Worm (Caenorhabditis elegans) whole organism, L1 larva: ENCODE data around the gene col-74.

Experiments
- C16A3.4 ChIP-seq: fragments of 150-350 bp; optimal IDR thresholded peaks from 2 replicates; lab custom pipeline; 2014; ENCODE audit warnings: missing biosample characterization, missing genetic modification characterization
- C34B4.2 ChIP-seq: sonication (generic microtip); optimal IDR thresholded peaks from 2 replicates; lab custom pipeline; 2017; ENCODE audit warnings: mild to moderate bottlenecking, missing genetic modification characterization, missing compliant biosample characterization
- aha-1 ChIP-seq: fragments of 150-350 bp; optimal IDR thresholded peaks from 2 replicates; lab custom pipeline; 2014; ENCODE audit warnings: missing biosample characterization, missing genetic modification characterization
- alr-1 ChIP-seq: fragments of 200-800 bp; sonication (Bioruptor generic); optimal IDR thresholded peaks from 2 replicates; lab custom pipeline; 2018; ENCODE audit warnings: borderline replicate concordance, mild to moderate bottlenecking, missing genetic modification characterization, missing compliant biosample characterization
- ama-1 ChIP-seq: fragments of 150-350 bp; optimal IDR thresholded peaks from 2 replicates; lab custom pipeline; 2014
- blmp-1 ChIP-seq: fragments of 150-350 bp; optimal IDR thresholded peaks from 2 replicates; lab custom pipeline; 2014; ENCODE audit warnings: missing biosample characterization, missing genetic modification characterization
- ceh-63 ChIP-seq: fragments of 200-800 bp; sonication (Bioruptor generic); optimal IDR thresholded peaks from 2 replicates; lab custom pipeline; 2018; ENCODE audit warnings: mild to moderate bottlenecking, missing genetic modification characterization, missing compliant biosample characterization
- ceh-8 ChIP-seq: fragments of 200-800 bp; sonication (Bioruptor generic); optimal IDR thresholded peaks from 2 replicates; lab custom pipeline; 2018; ENCODE audit warnings: mild to moderate bottlenecking, missing genetic modification characterization, moderate library complexity, missing compliant biosample characterization
- ceh-82 ChIP-seq, 3 experiments: fragments of 150-350 bp in 1 of 3; sonication (generic microtip) in 2 of 3; optimal IDR thresholded peaks; 2 replicates each; lab custom pipeline; 2014 to 2017; ENCODE audit warnings: missing biosample characterization in 3 of 3, missing genetic modification characterization in 3 of 3
- dpl-1 ChIP-seq, 3 experiments: fragments of 150-350 bp in 2 of 3; sonication (generic microtip) in 1 of 3; optimal IDR thresholded peaks; 2 replicates each; lab custom pipeline; 2014 to 2017; ENCODE audit warnings: missing biosample characterization in 3 of 3, missing genetic modification characterization in 3 of 3, missing genetic modification reagents in 3 of 3
- dsc-1 ChIP-seq: sonication (generic microtip); optimal IDR thresholded peaks from 2 replicates; lab custom pipeline; 2016; ENCODE audit warnings: mild to moderate bottlenecking, missing genetic modification characterization, missing compliant biosample characterization
- efl-3 ChIP-seq: fragments of 200-800 bp; sonication (Bioruptor generic); optimal IDR thresholded peaks from 2 replicates; lab custom pipeline; 2018; ENCODE audit warnings: mild to moderate bottlenecking, missing genetic modification characterization, missing compliant biosample characterization
- egl-13 ChIP-seq: sonication (generic microtip); optimal IDR thresholded peaks from 2 replicates; lab custom pipeline; 2016; ENCODE audit warnings: missing genotype, missing genetic modification reagents, missing genetic modification characterization, missing compliant biosample characterization
- egl-27 ChIP-seq, 2 experiments: fragments of 150-350 bp in 1 of 2; sonication (generic microtip); optimal IDR thresholded peaks; 3 replicates each; lab custom pipeline; 2017 to 2018; ENCODE audit warnings: missing biosample characterization in 2 of 2, missing genetic modification characterization in 2 of 2, missing genetic modification reagents in 2 of 2
- elt-2 ChIP-seq: sonication (generic microtip); optimal IDR thresholded peaks from 2 replicates; lab custom pipeline; 2016; ENCODE audit warnings: missing genetic modification characterization, mild to moderate bottlenecking, inconsistent platforms, missing compliant biosample characterization, missing genetic modification reagents
- elt-3 ChIP-seq, 6 experiments: fragments of 150-350 bp in 1 of 6; sonication (generic microtip); optimal IDR thresholded peaks; 2 replicates each; lab custom pipeline; 2017 to 2018; ENCODE audit warnings: missing biosample characterization in 6 of 6, missing genetic modification characterization in 6 of 6, inconsistent platforms in 1 of 6
- fkh-4 ChIP-seq: sonication (generic microtip); optimal IDR thresholded peaks from 2 replicates; lab custom pipeline; 2016; ENCODE audit warnings: missing compliant biosample characterization, missing genetic modification characterization, borderline replicate concordance
- fkh-8 ChIP-seq: sonication (generic microtip); optimal IDR thresholded peaks from 2 replicates; lab custom pipeline; 2016; ENCODE audit warnings: mild to moderate bottlenecking, missing genetic modification characterization, missing compliant biosample characterization
- fos-1 ChIP-seq: fragments of 150-350 bp; optimal IDR thresholded peaks from 2 replicates; lab custom pipeline; 2014; ENCODE audit warnings: missing biosample characterization, missing genetic modification characterization
- grh-1 ChIP-seq: fragments of 200-800 bp; sonication (Bioruptor generic); IDR thresholded peaks from 2 replicates; pipeline ENCODE4 v1.3.6; 2022; ENCODE audit warnings: missing genetic modification reagents, missing genetic modification characterization, missing compliant biosample characterization
- hlh-17 ChIP-seq: fragments of 200-800 bp; sonication (Bioruptor generic); optimal IDR thresholded peaks from 2 replicates; lab custom pipeline; 2018; ENCODE audit warnings: missing genetic modification characterization, mild to moderate bottlenecking, missing compliant biosample characterization, moderate library complexity, borderline replicate concordance
- hpl-2 ChIP-seq: fragments of 150-350 bp; optimal IDR thresholded peaks from 2 replicates; lab custom pipeline; 2014; ENCODE audit warnings: missing biosample characterization, missing genetic modification reagents, missing genetic modification characterization
- isw-1 ChIP-seq: fragments of 200-800 bp; sonication (Bioruptor generic); IDR thresholded peaks from 2 replicates; pipeline ENCODE4 v1.3.6; 2022; ENCODE audit warnings: missing genetic modification characterization, missing compliant biosample characterization
- jun-1 ChIP-seq: fragments of 150-350 bp; optimal IDR thresholded peaks from 2 replicates; lab custom pipeline; 2014; ENCODE audit warnings: missing biosample characterization, missing genetic modification reagents, missing genetic modification characterization
- lin-13 ChIP-seq: fragments of 150-350 bp; optimal IDR thresholded peaks from 2 replicates; lab custom pipeline; 2014; ENCODE audit warnings: missing biosample characterization, missing genetic modification reagents, missing genetic modification characterization
- lin-35 ChIP-seq, 2 experiments: fragments of 150-350 bp; optimal IDR thresholded peaks; 2 replicates each; lab custom pipeline; 2014; ENCODE audit warnings: missing biosample characterization in 2 of 2, missing genetic modification characterization in 2 of 2, missing genetic modification reagents in 2 of 2
- lir-3 ChIP-seq: sonication (generic microtip); optimal IDR thresholded peaks from 2 replicates; lab custom pipeline; 2016; ENCODE audit warnings: mild to moderate bottlenecking, missing genetic modification characterization, moderate library complexity, missing compliant biosample characterization; ENCODE audit not compliant: poor library complexity
- mdl-1 ChIP-seq, 2 experiments: fragments of 150-350 bp; optimal IDR thresholded peaks; 2 replicates each; lab custom pipeline; 2014 to 2017; ENCODE audit warnings: missing biosample characterization in 2 of 2, missing genetic modification characterization in 2 of 2, inconsistent platforms in 1 of 2
- mep-1 ChIP-seq: fragments of 150-350 bp; optimal IDR thresholded peaks from 2 replicates; lab custom pipeline; 2014; ENCODE audit warnings: missing biosample characterization, missing genetic modification characterization
- nhr-11 ChIP-seq: fragments of 150-350 bp; optimal IDR thresholded peaks from 2 replicates; lab custom pipeline; 2014; ENCODE audit warnings: missing biosample characterization, missing genetic modification characterization
- nhr-12 ChIP-seq: sonication (generic microtip); optimal IDR thresholded peaks from 2 replicates; lab custom pipeline; 2017; ENCODE audit warnings: missing biosample characterization, missing genetic modification characterization
- nhr-19 ChIP-seq: fragments of 200-800 bp; sonication (Bioruptor generic); conservative IDR thresholded peaks from 2 replicates; pipeline ENCODE4 v1.3.6; 2022; ENCODE audit warnings: missing genetic modification characterization, missing compliant biosample characterization
- nhr-28 ChIP-seq: fragments of 150-350 bp; optimal IDR thresholded peaks from 2 replicates; lab custom pipeline; 2014; ENCODE audit warnings: missing biosample characterization, missing genetic modification characterization
- nhr-47 ChIP-seq: sonication (generic microtip); optimal IDR thresholded peaks from 2 replicates; lab custom pipeline; 2016; ENCODE audit warnings: mild to moderate bottlenecking, missing genetic modification characterization, moderate library complexity, missing compliant biosample characterization
- nhr-76 ChIP-seq: sonication (generic microtip); optimal IDR thresholded peaks from 2 replicates; lab custom pipeline; 2017; ENCODE audit warnings: missing biosample characterization, missing genetic modification characterization
- nhr-77 ChIP-seq: fragments of 150-350 bp; optimal IDR thresholded peaks from 2 replicates; lab custom pipeline; 2014; ENCODE audit warnings: missing biosample characterization, missing genetic modification characterization
- nhr-84 ChIP-seq: sonication (generic microtip); optimal IDR thresholded peaks from 2 replicates; lab custom pipeline; 2017; ENCODE audit warnings: missing biosample characterization, missing genetic modification characterization
- nhr-90 ChIP-seq: sonication (generic microtip); optimal IDR thresholded peaks from 2 replicates; lab custom pipeline; 2016; ENCODE audit warnings: mild to moderate bottlenecking, missing genetic modification characterization, missing compliant biosample characterization; ENCODE audit not compliant: poor library complexity
- pag-3 ChIP-seq: sonication (generic microtip); optimal IDR thresholded peaks from 2 replicates; lab custom pipeline; 2017; ENCODE audit warnings: missing genetic modification characterization, mild to moderate bottlenecking, missing compliant biosample characterization, antibody characterized with exemption, borderline replicate concordance; ENCODE audit not compliant: insufficient read depth
- pax-3 ChIP-seq: fragments of 200-800 bp; sonication (Bioruptor generic); optimal IDR thresholded peaks from 2 replicates; lab custom pipeline; 2018; ENCODE audit warnings: mild to moderate bottlenecking, missing genetic modification characterization, moderate library complexity, missing compliant biosample characterization
- rnt-1 ChIP-seq: sonication (generic microtip); optimal IDR thresholded peaks from 2 replicates; lab custom pipeline; 2016; ENCODE audit warnings: mild to moderate bottlenecking, missing genetic modification characterization, moderate library complexity, missing compliant biosample characterization
- skn-1 ChIP-seq: fragments of 150-350 bp; optimal IDR thresholded peaks from 2 replicates; lab custom pipeline; 2014; ENCODE audit warnings: missing biosample characterization, missing genetic modification characterization
- sptf-1 ChIP-seq: fragments of 150-350 bp; optimal IDR thresholded peaks from 2 replicates; lab custom pipeline; 2014; ENCODE audit warnings: missing biosample characterization, missing genetic modification characterization
- swsn-7 ChIP-seq: sonication (generic microtip); optimal IDR thresholded peaks from 2 replicates; lab custom pipeline; 2016; ENCODE audit warnings: missing genetic modification characterization, missing compliant biosample characterization
- tbx-2 ChIP-seq: sonication (generic microtip); optimal IDR thresholded peaks from 2 replicates; lab custom pipeline; 2016; ENCODE audit warnings: missing genetic modification characterization, missing compliant biosample characterization
- tlp-1 ChIP-seq: fragments of 150-350 bp; optimal IDR thresholded peaks from 2 replicates; lab custom pipeline; 2014; ENCODE audit warnings: missing biosample characterization, missing genetic modification characterization
- unc-130 ChIP-seq: fragments of 150-350 bp; optimal IDR thresholded peaks from 2 replicates; lab custom pipeline; 2017; ENCODE audit warnings: missing biosample characterization, missing genetic modification characterization, inconsistent platforms
- unc-62 ChIP-seq: fragments of 150-350 bp; optimal IDR thresholded peaks from 2 replicates; lab custom pipeline; 2014; ENCODE audit warnings: missing biosample characterization, missing genetic modification reagents, missing genetic modification characterization
- ztf-11 ChIP-seq, 2 experiments: sonication (generic microtip); optimal IDR thresholded peaks; 2 replicates each; lab custom pipeline; 2016 to 2017; ENCODE audit warnings: missing genetic modification characterization in 2 of 2, missing biosample characterization in 1 of 2, missing compliant biosample characterization in 1 of 2

The col-74 gene

DNA sequence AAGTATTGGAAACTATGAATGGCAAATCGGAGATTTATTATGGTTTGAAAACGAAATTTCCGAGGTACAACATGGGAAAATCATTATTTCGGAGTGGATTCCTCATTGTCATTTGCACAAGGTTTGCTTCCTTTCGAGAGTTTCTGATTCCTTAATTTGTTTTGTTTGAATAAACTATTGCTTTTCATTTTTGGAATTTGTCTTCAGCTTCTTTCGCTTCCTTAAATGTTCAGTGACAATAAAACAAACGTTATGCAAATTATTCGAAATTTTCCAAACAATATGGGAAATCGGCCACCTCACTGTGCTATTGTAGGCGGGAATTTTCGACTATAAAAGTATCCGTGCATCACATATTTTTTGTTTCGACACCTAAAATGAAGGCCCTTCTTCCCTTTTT, 11.7 kb downstream of the col-74 start, which contains the start of gene nep-25:
Gene nep-25 (plus strand): TSS at position 375 of the 400 bp plus-strand sequence.
- TF ChIP-seq pag-3 (tag; lab: Kevin White, UChicago) (no peak), isw-1 (no peak)

DNA sequence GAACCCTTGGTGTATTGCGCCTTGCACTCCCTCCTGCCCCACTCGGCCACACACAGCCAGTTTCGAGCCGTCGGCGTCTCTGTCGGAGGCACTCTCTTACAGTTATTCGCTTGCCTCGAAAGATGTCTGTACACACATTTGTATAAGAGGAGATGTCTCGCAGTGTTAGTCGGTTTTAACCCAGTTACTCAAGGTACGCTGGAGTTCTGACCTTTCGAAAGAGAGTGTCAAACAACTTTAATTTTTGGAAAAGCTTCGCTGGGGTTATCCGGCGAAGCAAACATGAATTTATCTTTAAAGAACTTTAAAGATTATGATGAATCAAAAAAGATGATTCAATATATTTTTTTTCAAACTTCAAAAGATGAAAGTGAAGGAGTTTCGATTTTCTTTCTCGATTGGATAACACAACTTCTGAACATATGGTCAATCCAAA, 14.5 kb downstream of the col-74 start:
- TF ChIP-seq nhr-84 (tag; lab: Kevin White, UChicago) (peak; percentile 85), swsn-7 (tag; lab: Kevin White, UChicago) (peak; percentile 100), elt-3 (tag; optimal IDR thresholded peaks at IDR 0.05; lab: Kevin White, UChicago) (peak in 5 of 6 experiments; percentile 91 to 99 (median 95)), elt-2 (peak; percentile 100), alr-1 (tag; lab: Kevin White, UChicago) (no peak), aha-1 (tag; lab: Kevin White, UChicago) (peak; percentile 89), hlh-17 (peak; percentile 49), ztf-11 (tag; optimal IDR thresholded peaks at IDR 0.05; lab: Kevin White, UChicago) (peak; percentile 93 to 98), fkh-4 (peak; percentile 94), lin-13 (GFP tag; lab: Kevin White, UChicago) (peak; percentile 97), unc-130 (tag; lab: Kevin White, UChicago) (peak; percentile 98), ceh-82 (tag; optimal IDR thresholded peaks at IDR 0.05; lab: Kevin White, UChicago) (peak; percentile 95 to 98 (median 98)), nhr-77 (tag; lab: Kevin White, UChicago) (peak; percentile 99), C34B4.2 (peak; percentile 81), nhr-19 (GFP tag; lab: Robert Waterston, UW) (peak; percentile 99), jun-1 (tag; lab: Kevin White, UChicago) (peak; percentile 98), nhr-47 (tag; lab: Kevin White, UChicago) (peak; percentile 100), pax-3 (tag; lab: Kevin White, UChicago) (peak; percentile 99), ceh-8 (peak; percentile 99), dpl-1 (GFP tag; optimal IDR thresholded peaks at IDR 0.05; lab: Kevin White, UChicago) (peak; percentile 82 to 84 (median 82)), tbx-2 (peak; percentile 100), egl-27 (tag; optimal IDR thresholded peaks at IDR 0.05; lab: Kevin White, UChicago) (peak; percentile 86 to 97), nhr-11 (tag; lab: Kevin White, UChicago) (peak; percentile 98), dsc-1 (tag; lab: Kevin White, UChicago) (peak; percentile 100), efl-3 (GFP tag; lab: Kevin White, UChicago) (peak; percentile 90), C16A3.4 (peak; percentile 99), egl-13 (peak; percentile 99), sptf-1 (tag; lab: Kevin White, UChicago) (no peak), mdl-1 (tag; optimal IDR thresholded peaks at IDR 0.05; lab: Kevin White, UChicago) (peak; percentile 46 to 94), nhr-12 (peak; percentile 80), mep-1 (peak; percentile 99), isw-1 (peak; percentile 99), ama-1 (peak; percentile 100), fkh-8 (peak; percentile 100), skn-1 (tag; lab: Kevin White, UChicago) (peak; percentile 91), tlp-1 (peak; percentile 73), lin-35 (GFP tag; optimal IDR thresholded peaks at IDR 0.05; lab: Kevin White, UChicago) (peak; percentile 89 to 95), rnt-1 (tag; lab: Kevin White, UChicago) (peak; percentile 98), nhr-76 (tag; lab: Kevin White, UChicago) (peak; percentile 80), unc-62 (GFP tag; lab: Kevin White, UChicago) (no peak), blmp-1 (tag; lab: Kevin White, UChicago) (peak; percentile 89), nhr-90 (peak; percentile 100), hpl-2 (GFP tag; lab: Kevin White, UChicago) (peak; percentile 99), fos-1 (tag; lab: Kevin White, UChicago) (peak; percentile 98), nhr-28 (tag; lab: Kevin White, UChicago) (peak; percentile 77), grh-1 (GFP tag; lab: Robert Waterston, UW) (peak; percentile 99), ceh-63 (GFP tag; lab: Kevin White, UChicago) (peak; percentile 96), lir-3 (peak; percentile 96)
